5 worm cellular contexts compared by ENCODE assay signal in the genomic region with DNA sequence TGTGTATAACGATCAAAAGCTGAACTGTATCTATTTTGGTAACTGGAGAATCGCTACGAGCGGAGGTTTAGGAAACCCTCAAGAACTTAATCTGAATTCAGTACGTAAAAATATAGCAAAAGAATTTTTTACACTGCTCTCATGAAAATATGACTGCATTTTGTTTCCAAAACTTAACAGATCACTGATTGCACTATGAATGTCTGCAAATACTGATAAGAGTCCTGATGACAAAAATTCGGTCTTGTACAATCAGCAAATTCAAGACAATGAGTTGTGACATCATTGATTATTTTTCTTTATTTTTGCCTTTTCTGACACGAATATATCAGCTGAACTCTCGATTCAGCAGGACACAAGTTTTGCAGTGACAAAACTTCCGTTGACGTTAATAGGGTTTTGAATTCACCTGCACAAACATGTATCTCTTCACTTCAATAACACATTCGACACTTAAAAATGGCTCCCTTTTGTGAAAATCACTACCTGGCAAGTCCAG.
TF ChIP-seq lines count a peak whose summit lies in the region.

A gene (plus strand): TSS at position 449 of the 499 bp plus-strand sequence.

TF ChIP-seq in whole organism, L1 larva, 84 proteins besides CTCF, POLR2A, EP300 and RAD21:
- TF ChIP-seq Y116A8C.19 (tag; optimal IDR thresholded peaks at IDR 0.05; lab: Kevin White, UChicago; ENCODE audit: borderline replicate concordance) (no peak), elt-2 (tag; optimal IDR thresholded peaks at IDR 0.05; lab: Kevin White, UChicago) (peak; percentile 74), nhr-19 (GFP tag; conservative IDR thresholded peaks at IDR 0.05; lab: Robert Waterston, UW) (no peak)

TF ChIP-seq in whole organism, L2 larva, 48 proteins besides CTCF, POLR2A, EP300 and RAD21:
- TF ChIP-seq fos-1 (tag; optimal IDR thresholded peaks at IDR 0.05; lab: Kevin White, UChicago) (peak; percentile 68), mdl-1 (tag; optimal IDR thresholded peaks at IDR 0.05; lab: Kevin White, UChicago) (no peak)

TF ChIP-seq in whole organism, L3 larva, 47 proteins besides CTCF, POLR2A, EP300 and RAD21:
- TF ChIP-seq pqm-1 (tag; optimal IDR thresholded peaks at IDR 0.05; lab: Kevin White, UChicago) = peak; percentile 80
- no peak for TF ChIP-seq ceh-9 (tag; optimal IDR thresholded peaks at IDR 0.05; lab: Kevin White, UChicago)
- peak; percentile 79 for TF ChIP-seq elt-2 (tag; optimal IDR thresholded peaks at IDR 0.05; lab: Kevin White, UChicago)
- peak; percentile 35 for TF ChIP-seq skn-1 (tag; optimal IDR thresholded peaks at IDR 0.05; lab: Kevin White, UChicago)

TF ChIP-seq in whole organism, L4 larva, 104 proteins besides CTCF, POLR2A, EP300 and RAD21 (continues in another document):
- TF ChIP-seq jun-1 (tag; optimal IDR thresholded peaks at IDR 0.05; lab: Kevin White, UChicago) (no peak), hlh-11 (tag; optimal IDR thresholded peaks at IDR 0.05; lab: Kevin White, UChicago) (peak; percentile 60), mxl-3 (GFP tag; optimal IDR thresholded peaks at IDR 0.05; lab: Kevin White, UChicago) (peak; percentile 4), mdl-1 (tag; optimal IDR thresholded peaks at IDR 0.05; lab: Kevin White, UChicago) (no peak), ztf-11 (tag; optimal IDR thresholded peaks at IDR 0.05; lab: Kevin White, UChicago) (no peak), unc-62 (GFP tag; optimal IDR thresholded peaks at IDR 0.05 in 1 of 2; lab: Kevin White, UChicago) (peak in 1 of 2 experiments; percentile 24), unc-62 (tag; optimal IDR thresholded peaks at IDR 0.05; lab: Kevin White, UChicago) (no peak), nhr-77 (tag; optimal IDR thresholded peaks at IDR 0.05; lab: Kevin White, UChicago) (peak; percentile 3), zip-2 (tag; optimal IDR thresholded peaks at IDR 0.05; lab: Kevin White, UChicago) (no peak), dmd-6 (GFP tag; IDR thresholded peaks at IDR 0.05; lab: Robert Waterston, UW) (peak; percentile 86), mep-1 (tag; optimal IDR thresholded peaks at IDR 0.05; lab: Kevin White, UChicago) (no peak), php-3 (GFP tag; IDR thresholded peaks at IDR 0.05; lab: Robert Waterston, UW) (0 out of 2 replicates have a peak, but pooled peaks have one; percentile 20), mdt-29 (GFP tag; IDR thresholded peaks at IDR 0.05; lab: Robert Waterston, UW) (no peak), zag-1 (tag; optimal IDR thresholded peaks at IDR 0.05; lab: Kevin White, UChicago) (no peak), cey-2 (tag; optimal IDR thresholded peaks at IDR 0.05; lab: Kevin White, UChicago; ENCODE audit: borderline replicate concordance, insufficient read depth) (no peak), F49E8.2 (tag; optimal IDR thresholded peaks at IDR 0.05; lab: Kevin White, UChicago; ENCODE audit: borderline replicate concordance) (no peak), nhr-10 (tag; optimal IDR thresholded peaks at IDR 0.05; lab: Kevin White, UChicago) (no peak), lin-38 (GFP tag; IDR thresholded peaks at IDR 0.05; lab: Robert Waterston, UW) (no peak), T20F7.1 (GFP tag; optimal IDR thresholded peaks at IDR 0.05; lab: Kevin White, UChicago) (no peak), rbr-2 (tag; optimal IDR thresholded peaks at IDR 0.05; lab: Kevin White, UChicago) (no peak), D1046.2 (GFP tag; IDR thresholded peaks at IDR 0.05; lab: Robert Waterston, UW) (no peak), aly-2 (tag; optimal IDR thresholded peaks at IDR 0.05; lab: Kevin White, UChicago) (no peak), daf-12 (tag; optimal IDR thresholded peaks at IDR 0.05; lab: Kevin White, UChicago) (no peak), aha-1 (tag; lab: Kevin White, UChicago) (peak; percentile 64), daf-16 (GFP tag; optimal IDR thresholded peaks at IDR 0.05; lab: Kevin White, UChicago) (no peak), daf-16 (tag; optimal IDR thresholded peaks at IDR 0.05; lab: Kevin White, UChicago) (peak; percentile 42), gei-8 (GFP tag; optimal IDR thresholded peaks at IDR 0.05; lab: Kevin White, UChicago) (no peak), egl-43 (GFP tag; IDR thresholded peaks at IDR 0.05; lab: Robert Waterston, UW) (no peak), hmg-1.1 (GFP tag; IDR thresholded peaks at IDR 0.05; lab: Robert Waterston, UW) (no peak), ceh-44 (GFP tag; IDR thresholded peaks at IDR 0.05; lab: Robert Waterston, UW) (no peak), F10B5.3 (tag; optimal IDR thresholded peaks at IDR 0.05; lab: Kevin White, UChicago) (no peak), nhr-28 (tag; optimal IDR thresholded peaks at IDR 0.05; lab: Kevin White, UChicago) (peak; percentile 19), Y5F2A.4 (GFP tag; optimal IDR thresholded peaks at IDR 0.05; lab: Kevin White, UChicago) (no peak), spr-1 (tag; optimal IDR thresholded peaks at IDR 0.05; lab: Kevin White, UChicago) (no peak), dmd-8 (GFP tag; IDR thresholded peaks at IDR 0.05; lab: Robert Waterston, UW) (no peak), hif-1 (tag; optimal IDR thresholded peaks at IDR 0.05; lab: Kevin White, UChicago) (no peak), hlh-30 (tag; optimal IDR thresholded peaks at IDR 0.05; lab: Kevin White, UChicago; ENCODE audit: insufficient read depth) (no peak), Y48G9A.11 (GFP tag; IDR thresholded peaks at IDR 0.05; lab: Robert Waterston, UW) (no peak), zip-11 (GFP tag; IDR thresholded peaks at IDR 0.05; lab: Robert Waterston, UW) (no peak)

TF ChIP-seq in whole organism, young adult, 124 proteins besides CTCF, POLR2A, EP300 and RAD21:
- TF ChIP-seq F37B4.10 (GFP tag; IDR thresholded peaks at IDR 0.05; lab: Robert Waterston, UW) = no peak
- TF ChIP-seq lsy-27 (tag; optimal IDR thresholded peaks at IDR 0.05; lab: Kevin White, UChicago; ENCODE audit: borderline replicate concordance, insufficient read depth) = no peak
- TF ChIP-seq xnd-1 (tag; optimal IDR thresholded peaks at IDR 0.05; lab: Kevin White, UChicago) = no peak
- peak; percentile 67 for TF ChIP-seq nhr-80 (tag; optimal IDR thresholded peaks at IDR 0.05; lab: Kevin White, UChicago)
- no peak for TF ChIP-seq F57C9.4 (tag; optimal IDR thresholded peaks at IDR 0.05; lab: Kevin White, UChicago)
- TF ChIP-seq snpc-4 (GFP tag; optimal IDR thresholded peaks at IDR 0.05; lab: Kevin White, UChicago) = no peak
- TF ChIP-seq snpc-4 (tag; optimal IDR thresholded peaks at IDR 0.05; lab: Kevin White, UChicago) = peak in 1 of 4 experiments; percentile 25
TF ChIP-seq in whole organism, young adult: peak in this region for 2.
